Fruit fly (Drosophila melanogaster) whole organism, embryonic: Measurements from ENCODE around the gene SoYb.
A peak's percentile ranks its signal among the peaks of the same experiment; 100 is the strongest.

Source experiments
- BEAF-32 ChIP-seq: fragments of 200-800 bp; sonication (Bioruptor generic); optimal IDR thresholded peaks from 3 replicates; lab custom pipeline; 2017; ENCODE audit warnings: missing biosample characterization, missing genetic modification characterization, mild to moderate bottlenecking, moderate library complexity, missing genetic modification reagents
- CG10979 ChIP-seq: fragments of 200-800 bp; sonication (Bioruptor generic); optimal IDR thresholded peaks from 2 replicates; lab custom pipeline; 2018; ENCODE audit warnings: missing biosample characterization, mild to moderate bottlenecking, missing genetic modification characterization, moderate library complexity
- CG2129 ChIP-seq: fragments of 200-800 bp; sonication (Bioruptor generic); IDR thresholded peaks from 2 replicates; pipeline ENCODE4 v1.3.6; 2022; ENCODE audit warnings: missing biosample characterization, missing genetic modification characterization; ENCODE audit not compliant: partially characterized antibody
- CG2199 ChIP-seq: fragments of 200-800 bp; sonication (Bioruptor generic); IDR thresholded peaks from 3 replicates; pipeline ENCODE4 v1.3.6; 2022; ENCODE audit warnings: missing biosample characterization, missing genetic modification characterization
- CG30020 ChIP-seq: fragments of 200-800 bp; optimal IDR thresholded peaks from 2 replicates; lab custom pipeline; 2019; ENCODE audit warnings: missing biosample characterization, mild to moderate bottlenecking, missing genetic modification characterization, moderate library complexity
- CG3726 ChIP-seq: fragments of 200-800 bp; sonication (Bioruptor generic); IDR thresholded peaks from 3 replicates; pipeline ENCODE4, ENCODE4 v1.3.6; 2022; ENCODE audit warnings: missing biosample characterization, missing genetic modification characterization
- CG4360 ChIP-seq: fragments of 200-800 bp; sonication (Bioruptor generic); IDR thresholded peaks from 2 replicates; pipeline ENCODE4 v1.3.6; 2022; ENCODE audit warnings: missing biosample characterization, missing genetic modification characterization
- CG6272 ChIP-seq: fragments of 200-800 bp; sonication (Bioruptor generic); IDR thresholded peaks from 2 replicates; pipeline ENCODE4 v1.3.6; 2022; ENCODE audit warnings: missing biosample characterization, missing genetic modification characterization
- CG6683 ChIP-seq: fragments of 200-800 bp; sonication (Bioruptor generic); optimal IDR thresholded peaks from 2 replicates; lab custom pipeline; 2017; ENCODE audit warnings: missing biosample characterization, mild to moderate bottlenecking, missing genetic modification characterization, missing genetic modification reagents
- CG6689 ChIP-seq: fragments of 200-800 bp; sonication (Bioruptor generic); IDR thresholded peaks from 2 replicates; pipeline ENCODE4 v1.3.6; 2022; ENCODE audit warnings: missing biosample characterization, missing genetic modification characterization
- CG8478 ChIP-seq: fragments of >200 bp; optimal IDR thresholded peaks from 2 replicates; lab custom pipeline; 2018
- CG9817 ChIP-seq: fragments of 200-800 bp; sonication (Bioruptor generic); optimal IDR thresholded peaks from 2 replicates; lab custom pipeline; 2018; ENCODE audit warnings: missing biosample characterization, mild to moderate bottlenecking, missing genetic modification characterization, moderate library complexity
- D ChIP-seq, 2 experiments: fragments of 200-800 bp in 1 of 2; fragments of >200 bp in 1 of 2; sonication (Bioruptor generic) in 1 of 2; optimal IDR thresholded peaks; 2 replicates in 1 of 2; 3 replicates in 1 of 2; lab custom pipeline; 2017; ENCODE audit warnings: mild to moderate bottlenecking in 1 of 2, missing biosample characterization in 1 of 2, missing genetic modification characterization in 1 of 2, missing genetic modification reagents in 1 of 2
- E2f2 ChIP-seq: fragments of 200-800 bp; sonication (Bioruptor generic); IDR thresholded peaks from 2 replicates; pipeline ENCODE4 v1.3.6; 2022; ENCODE audit warnings: missing biosample characterization, missing genetic modification characterization
- Fer1 ChIP-seq: fragments of 200-800 bp; sonication (Bioruptor generic); optimal IDR thresholded peaks from 2 replicates; lab custom pipeline; 2017; ENCODE audit warnings: missing biosample characterization, mild to moderate bottlenecking, missing genetic modification characterization
- HLHmδ ChIP-seq: fragments of 200-800 bp; sonication (Bioruptor generic); optimal IDR thresholded peaks from 2 replicates; lab custom pipeline; 2018; ENCODE audit warnings: missing biosample characterization, mild to moderate bottlenecking, missing genetic modification characterization, moderate library complexity
- Hr51 ChIP-seq, 2 experiments: fragments of 200-800 bp; sonication (Bioruptor generic); optimal IDR thresholded peaks; 2 replicates in 1 of 2; 3 replicates in 1 of 2; lab custom pipeline; 2016 to 2018; ENCODE audit warnings: missing biosample characterization in 2 of 2, missing genetic modification characterization in 2 of 2, mild to moderate bottlenecking in 1 of 2, moderate library complexity in 1 of 2
- Nf-YA ChIP-seq: fragments of 200-800 bp; sonication (Bioruptor generic); IDR thresholded peaks from 2 replicates; pipeline ENCODE4 v1.3.6; 2022; ENCODE audit warnings: missing biosample characterization, missing genetic modification characterization
- Sox102F ChIP-seq: fragments of 200-800 bp; sonication (Bioruptor generic); optimal IDR thresholded peaks from 2 replicates; lab custom pipeline; 2018; ENCODE audit warnings: missing biosample characterization, mild to moderate bottlenecking, missing genetic modification characterization, moderate library complexity
- ac ChIP-seq: fragments of 200-800 bp; sonication (Bioruptor generic); optimal IDR thresholded peaks from 3 replicates; lab custom pipeline; 2017; ENCODE audit warnings: missing biosample characterization, mild to moderate bottlenecking, missing genetic modification characterization
- aop ChIP-seq: fragments of 200-800 bp; sonication (Bioruptor generic); IDR thresholded peaks from 2 replicates; pipeline ENCODE4 v1.3.6; 2022; ENCODE audit warnings: missing biosample characterization, missing genetic modification characterization
- bab2 ChIP-seq: fragments of 200-800 bp; sonication (Bioruptor generic); optimal IDR thresholded peaks from 2 replicates; lab custom pipeline; 2016; ENCODE audit warnings: missing biosample characterization, missing genetic modification characterization
- chinmo ChIP-seq: fragments of 200-800 bp; sonication (Bioruptor generic); IDR thresholded peaks from 4 replicates; pipeline ENCODE4 v1.3.6; 2022; ENCODE audit warnings: missing biosample characterization, missing genetic modification characterization; ENCODE audit not compliant: partially characterized antibody
- corto ChIP-seq: fragments of 200-800 bp; sonication (Bioruptor generic); optimal IDR thresholded peaks from 2 replicates; lab custom pipeline; 2016; ENCODE audit warnings: missing biosample characterization, mild to moderate bottlenecking, missing genetic modification characterization, moderate library complexity
- croc ChIP-seq: fragments of 200-800 bp; sonication (Bioruptor generic); conservative IDR thresholded peaks from 3 replicates; pipeline ENCODE4 v1.3.6; 2022; ENCODE audit warnings: missing biosample characterization, missing genetic modification characterization
- crol ChIP-seq: fragments of 200-800 bp; sonication (Bioruptor generic); IDR thresholded peaks from 2 replicates; pipeline ENCODE4 v1.3.6; 2022; ENCODE audit warnings: missing biosample characterization, missing genetic modification characterization
- ewg ChIP-seq: fragments of 200-800 bp; sonication (Bioruptor generic); optimal IDR thresholded peaks from 3 replicates; lab custom pipeline; 2017; ENCODE audit warnings: mild to moderate bottlenecking, missing biosample characterization, missing genetic modification reagents, missing genetic modification characterization
- grau ChIP-seq: fragments of 200-800 bp; optimal IDR thresholded peaks from 3 replicates; lab custom pipeline; 2019; ENCODE audit warnings: missing biosample characterization, mild to moderate bottlenecking, missing genetic modification characterization, moderate library complexity
- jigr1 ChIP-seq: fragments of 200-800 bp; sonication (Bioruptor generic); IDR thresholded peaks from 3 replicates; pipeline ENCODE4 v1.3.6; 2022; ENCODE audit warnings: missing biosample characterization, missing genetic modification characterization
- kni ChIP-seq: fragments of 200-800 bp; sonication (Bioruptor generic); optimal IDR thresholded peaks from 3 replicates; lab custom pipeline; 2017; ENCODE audit warnings: mild to moderate bottlenecking, missing biosample characterization, missing genetic modification reagents, missing genetic modification characterization
- nau ChIP-seq: fragments of 200-800 bp; sonication (Bioruptor generic); optimal IDR thresholded peaks from 3 replicates; lab custom pipeline; 2017; ENCODE audit warnings: missing biosample characterization, mild to moderate bottlenecking, missing genetic modification characterization, missing genetic modification reagents
- otp ChIP-seq: fragments of 200-800 bp; sonication (Bioruptor generic); IDR thresholded peaks from 3 replicates; pipeline ENCODE4, ENCODE4 v1.3.6; 2022; ENCODE audit warnings: missing biosample characterization, missing genetic modification characterization
- pan ChIP-seq, 4 experiments: fragments of >200 bp in 3 of 4; fragments of 200-800 bp in 1 of 4; sonication (Bioruptor generic) in 1 of 4; optimal IDR thresholded peaks in 3 of 4; IDR thresholded peaks in 1 of 4; 2 replicates each; pipeline versions ENCODE4 v1.3.6 to Lab custom; 2017 to 2022; ENCODE audit warnings: missing biosample characterization in 2 of 4, missing genetic modification characterization in 2 of 4, mixed read lengths in 1 of 4
- phol ChIP-seq: fragments of 200-800 bp; sonication (Bioruptor generic); optimal IDR thresholded peaks from 3 replicates; lab custom pipeline; 2018; ENCODE audit warnings: missing biosample characterization, mild to moderate bottlenecking, missing genetic modification characterization, moderate library complexity
- pnt ChIP-seq: fragments of 200-800 bp; sonication (Bioruptor generic); optimal IDR thresholded peaks from 3 replicates; lab custom pipeline; 2016; ENCODE audit warnings: missing biosample characterization, missing genetic modification characterization
- prd ChIP-seq, 3 experiments: fragments of >200 bp in 2 of 3; fragments of 200-800 bp in 1 of 3; sonication (Bioruptor generic) in 1 of 3; optimal IDR thresholded peaks in 2 of 3; IDR thresholded peaks in 1 of 3; 2 replicates in 2 of 3; 3 replicates in 1 of 3; pipeline versions ENCODE4 v1.3.6 to Lab custom; 2017 to 2022; ENCODE audit warnings: missing biosample characterization in 1 of 3, missing genetic modification characterization in 1 of 3
- pros ChIP-seq: fragments of 200-800 bp; sonication (Bioruptor generic); optimal IDR thresholded peaks from 3 replicates; lab custom pipeline; 2019; ENCODE audit warnings: missing biosample characterization, mild to moderate bottlenecking, missing genetic modification characterization, moderate library complexity
- run ChIP-seq: fragments of 200-800 bp; sonication (Bioruptor generic); optimal IDR thresholded peaks from 3 replicates; lab custom pipeline; 2018; ENCODE audit warnings: missing biosample characterization, mild to moderate bottlenecking, missing genetic modification characterization
- slbo ChIP-seq: fragments of 200-800 bp; sonication (Bioruptor generic); IDR thresholded peaks from 2 replicates; pipeline ENCODE4 v1.3.6; 2022; ENCODE audit warnings: missing biosample characterization, missing genetic modification characterization
- slp2 ChIP-seq: fragments of 200-800 bp; sonication (Bioruptor generic); optimal IDR thresholded peaks from 2 replicates; lab custom pipeline; 2016; ENCODE audit warnings: missing biosample characterization, missing genetic modification characterization
- twi ChIP-seq: fragments of 200-800 bp; optimal IDR thresholded peaks from 2 replicates; lab custom pipeline; 2019; ENCODE audit warnings: missing biosample characterization, mild to moderate bottlenecking, missing genetic modification characterization, moderate library complexity
- vfl ChIP-seq: fragments of 200-800 bp; sonication (Bioruptor generic); optimal IDR thresholded peaks from 2 replicates; lab custom pipeline; 2016; ENCODE audit warnings: missing biosample characterization, missing genetic modification characterization
- zen ChIP-seq: fragments of 200-800 bp; sonication (Bioruptor generic); optimal IDR thresholded peaks from 3 replicates; lab custom pipeline; 2018; ENCODE audit warnings: missing biosample characterization, mild to moderate bottlenecking, missing genetic modification characterization, moderate library complexity

SoYb gene

DNA sequence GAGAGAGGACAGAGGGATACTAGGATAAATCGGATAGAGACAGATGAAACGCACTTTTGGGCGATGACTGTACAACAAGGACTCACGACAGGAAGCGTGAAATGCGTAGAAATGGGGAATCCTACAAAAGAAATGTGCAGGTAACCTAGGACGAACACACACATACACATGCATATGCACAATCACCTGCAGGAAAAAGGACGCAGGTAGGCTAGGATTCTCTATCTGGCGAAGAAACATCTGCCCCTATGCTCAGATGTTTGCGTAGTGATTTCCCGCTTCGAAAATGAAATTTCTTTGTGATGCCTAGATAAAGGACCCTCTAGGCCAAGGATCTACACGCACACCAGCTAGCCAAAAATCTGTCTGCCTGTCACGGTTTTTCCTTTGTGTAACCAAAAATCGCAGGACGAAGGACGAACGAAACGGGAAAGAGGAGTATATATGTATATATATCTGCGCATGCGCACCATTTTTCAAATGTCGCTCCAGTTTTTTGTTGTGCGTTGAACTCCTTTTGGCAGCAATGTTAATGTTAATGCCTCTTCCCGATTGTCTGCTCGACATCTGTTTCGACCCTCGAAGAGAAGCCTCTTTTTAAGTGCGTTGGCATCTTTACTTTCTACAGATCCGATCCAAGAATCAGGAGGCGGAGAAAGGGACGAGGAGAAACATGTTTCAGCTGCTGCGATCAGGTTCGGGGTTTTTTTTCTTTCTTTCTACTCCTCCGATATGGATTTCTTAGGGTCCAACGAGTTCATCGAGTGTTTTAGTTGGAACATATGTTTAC, 14.1 kb downstream of the SoYb start (continued):
- TF ChIP-seq CG4360, result peak; percentile 27; the same call in 1 of the 2 replicates
- peak; percentile 82 for TF ChIP-seq kni (GFP tag; lab: Kevin White, UChicago)
- TF ChIP-seq CG6683, result no peak
- 0 out of 2 replicates have a peak, but pooled peaks have one; percentile 45 for TF ChIP-seq aop (GFP tag; lab: Robert Waterston, UW)
- TF ChIP-seq twi (tag; lab: Kevin White, UChicago), result peak; percentile 98
- peak; percentile 22 for TF ChIP-seq vfl (GFP tag; lab: Kevin White, UChicago)
- TF ChIP-seq CG9817, result no peak
- peak; percentile 57; the same call in 1 of the 3 replicates for TF ChIP-seq CG2199 (GFP tag; lab: Robert Waterston, UW)
- no peak for TF ChIP-seq CG8478
- no peak for TF ChIP-seq slbo (GFP tag; lab: Robert Waterston, UW)
- TF ChIP-seq Nf-YA (GFP tag; lab: Robert Waterston, UW), result no peak
- no peak for TF ChIP-seq prd (optimal IDR thresholded peaks at IDR 0.05; lab: Kevin White, UChicago)
- TF ChIP-seq prd (GFP tag; IDR thresholded peaks at IDR 0.05; lab: Robert Waterston, UW), result 0 out of 3 replicates have a peak, but pooled peaks have one; percentile 20
- peak; percentile 89 for TF ChIP-seq pros
- no peak for TF ChIP-seq phol (tag; lab: Kevin White, UChicago)
- peak; percentile 57; the same call in 1 of the 2 replicates for TF ChIP-seq crol (GFP tag; lab: Robert Waterston, UW)
- peak; percentile 41 for TF ChIP-seq zen (tag; lab: Kevin White, UChicago)
- TF ChIP-seq D (optimal IDR thresholded peaks at IDR 0.05; lab: Kevin White, UChicago), result peak; percentile 96
- no peak for TF ChIP-seq D (GFP tag; optimal IDR thresholded peaks at IDR 0.05; lab: Kevin White, UChicago)
- TF ChIP-seq Fer1 (GFP tag; lab: Kevin White, UChicago), result no peak
- TF ChIP-seq ac (GFP tag; lab: Kevin White, UChicago), result peak; percentile 80
- TF ChIP-seq CG3726 (GFP tag; lab: Robert Waterston, UW), result no peak
- TF ChIP-seq, all 482 proteins: peak for 16

DNA sequence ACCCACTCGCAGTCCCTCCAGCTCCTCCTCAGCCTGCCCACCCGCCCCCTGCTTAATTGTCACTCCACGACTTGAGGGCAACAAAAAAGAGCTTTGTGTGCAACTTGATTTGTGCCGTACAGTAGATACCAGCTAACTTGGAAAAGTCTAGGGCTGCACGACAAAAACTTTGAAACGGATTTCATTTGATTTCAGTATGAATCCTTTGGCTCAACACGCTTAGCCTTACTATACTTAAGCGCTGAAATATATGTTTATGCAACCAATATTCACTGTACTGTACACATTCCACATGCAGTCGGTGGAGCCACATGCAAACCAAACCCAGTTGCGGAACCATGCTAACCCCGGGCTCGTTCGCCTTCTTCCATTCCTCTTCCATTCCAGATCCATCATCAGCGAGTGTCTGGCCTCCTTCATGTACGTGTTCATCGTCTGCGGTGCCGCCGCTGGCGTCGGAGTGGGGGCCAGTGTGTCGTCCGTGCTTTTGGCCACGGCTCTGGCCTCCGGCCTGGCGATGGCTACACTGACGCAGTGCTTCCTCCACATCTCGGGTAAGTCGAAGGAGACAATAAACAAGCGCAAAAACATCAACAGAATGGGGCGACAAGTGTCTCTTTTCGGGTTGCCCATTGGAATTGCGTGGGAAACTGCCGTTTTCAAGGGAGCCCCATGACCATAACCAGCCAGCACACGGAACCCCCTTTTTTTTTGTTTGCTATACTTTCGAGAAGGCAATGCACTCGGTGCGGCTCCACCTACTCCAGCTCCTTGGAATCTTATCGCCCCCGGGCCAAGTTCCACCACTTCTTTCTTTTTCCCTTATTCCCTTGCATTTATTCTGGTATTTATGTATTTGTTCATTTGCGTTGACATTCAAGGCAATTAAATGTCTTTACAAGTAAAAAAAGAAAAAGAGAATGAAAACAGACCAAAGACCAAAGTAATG, 15.9 kb downstream of the SoYb start:
- TF ChIP-seq corto (GFP tag; lab: Kevin White, UChicago) (peak; percentile 66), CG10979 (tag; lab: Kevin White, UChicago) (peak; percentile 77), E2f2 (GFP tag; lab: Robert Waterston, UW) (no peak), run (no peak), otp (peak; percentile 70; the same call in 2 of the 3 replicates), nau (GFP tag; lab: Kevin White, UChicago) (no peak), CG2129 (GFP tag; lab: Robert Waterston, UW) (no peak), HLHmδ (GFP tag; lab: Kevin White, UChicago) (no peak), slp2 (GFP tag; lab: Kevin White, UChicago) (peak; percentile 16), grau (peak; percentile 84), ewg (GFP tag; lab: Kevin White, UChicago) (peak; percentile 36), CG30020 (no peak), Hr51 (GFP tag; optimal IDR thresholded peaks at IDR 0.05; lab: Kevin White, UChicago) (no peak), pnt (no peak), CG3726 (GFP tag; lab: Robert Waterston, UW) (peak; percentile 57; the same call in 1 of the 3 replicates), croc (GFP tag; lab: Robert Waterston, UW) (peak; percentile 68), bab2 (GFP tag; lab: Kevin White, UChicago) (peak; percentile 47), Sox102F (GFP tag; lab: Kevin White, UChicago) (peak; percentile 72), CG6689 (peak; percentile 67), pan (optimal IDR thresholded peaks at IDR 0.05; lab: Kevin White, UChicago) (no peak), pan (GFP tag; optimal IDR thresholded peaks at IDR 0.05 in 1 of 2, IDR thresholded peaks at IDR 0.05 in 1 of 2) (peak in 1 of 2 experiments; percentile 69), BEAF-32 (no peak), CG6272 (GFP tag; lab: Robert Waterston, UW) (peak; percentile 33; the same call in 1 of the 2 replicates), jigr1 (GFP tag; lab: Robert Waterston, UW) (peak; percentile 65; the same call in 2 of the 3 replicates), chinmo (no peak)
